Fruit fly (Drosophila melanogaster) whole organism, pupa: ENCODE data around the gene CG34305.

Experiments
- CG10348 ChIP-seq: fragments of 200-800 bp; sonication (Bioruptor generic); IDR thresholded peaks from 2 replicates; pipeline ENCODE4 v1.3.6; 2022; ENCODE audit warnings: missing biosample characterization, missing genetic modification characterization
- CG12605 ChIP-seq: fragments of 200-800 bp; sonication (Bioruptor generic); IDR thresholded peaks from 2 replicates; pipeline ENCODE4 v1.3.6; 2022; ENCODE audit warnings: missing biosample characterization, missing genetic modification characterization
- CG13204 ChIP-seq: fragments of 200-800 bp; sonication (Bioruptor generic); optimal IDR thresholded peaks from 2 replicates; lab custom pipeline; 2018; ENCODE audit warnings: missing biosample characterization, mild to moderate bottlenecking, missing genetic modification characterization, moderate library complexity
- CG14655 ChIP-seq: fragments of 200-800 bp; sonication (Bioruptor generic); optimal IDR thresholded peaks from 3 replicates; lab custom pipeline; 2017; ENCODE audit warnings: mild to moderate bottlenecking, missing biosample characterization, missing genetic modification reagents, missing genetic modification characterization
- CG15710 ChIP-seq: fragments of 200-800 bp; sonication (Bioruptor generic); optimal IDR thresholded peaks from 2 replicates; lab custom pipeline; 2018; ENCODE audit warnings: missing biosample characterization, mild to moderate bottlenecking, missing genetic modification characterization, moderate library complexity
- CG17806 ChIP-seq: fragments of 200-800 bp; sonication (Bioruptor generic); optimal IDR thresholded peaks from 2 replicates; lab custom pipeline; 2018; ENCODE audit warnings: missing biosample characterization, mild to moderate bottlenecking, missing genetic modification characterization, moderate library complexity
- CG32121 ChIP-seq: fragments of 200-800 bp; sonication (Bioruptor generic); IDR thresholded peaks from 2 replicates; pipeline ENCODE4 v1.3.6; 2022; ENCODE audit warnings: missing biosample characterization, missing genetic modification characterization
- CG34367 ChIP-seq: fragments of 200-800 bp; sonication (Bioruptor generic); optimal IDR thresholded peaks from 2 replicates; lab custom pipeline; 2018; ENCODE audit warnings: missing biosample characterization, mild to moderate bottlenecking, missing genetic modification characterization
- CG4496 ChIP-seq: fragments of 200-800 bp; sonication (Bioruptor generic); IDR thresholded peaks from 3 replicates; pipeline ENCODE4 v1.3.6; 2022; ENCODE audit warnings: missing biosample characterization, missing genetic modification characterization
- CG8159 ChIP-seq: fragments of 200-800 bp; sonication (Bioruptor generic); optimal IDR thresholded peaks from 3 replicates; lab custom pipeline; 2018; ENCODE audit warnings: missing biosample characterization, mild to moderate bottlenecking, missing genetic modification characterization, moderate library complexity
- CG8301 ChIP-seq: fragments of 200-800 bp; sonication (Bioruptor generic); optimal IDR thresholded peaks from 2 replicates; lab custom pipeline; 2018; ENCODE audit warnings: missing biosample characterization, mild to moderate bottlenecking, missing genetic modification characterization
- CG9948 ChIP-seq: fragments of 200-800 bp; sonication (Bioruptor generic); optimal IDR thresholded peaks from 2 replicates; lab custom pipeline; 2018; ENCODE audit warnings: missing biosample characterization, mild to moderate bottlenecking, missing genetic modification characterization, moderate library complexity
- D1 ChIP-seq: fragments of 200-800 bp; sonication (Bioruptor generic); optimal IDR thresholded peaks from 2 replicates; lab custom pipeline; 2018; ENCODE audit warnings: missing biosample characterization, mild to moderate bottlenecking, missing genetic modification characterization, moderate library complexity
- EcR ChIP-seq: fragments of 200-800 bp; sonication (Bioruptor generic); optimal IDR thresholded peaks from 3 replicates; lab custom pipeline; 2019; ENCODE audit warnings: missing biosample characterization, missing genetic modification characterization, mild to moderate bottlenecking, moderate library complexity, missing genetic modification reagents
- Ets98B ChIP-seq: fragments of 200-800 bp; sonication (Bioruptor generic); IDR thresholded peaks from 2 replicates; pipeline ENCODE4 v1.3.6; 2022; ENCODE audit warnings: missing biosample characterization, missing genetic modification characterization
- Pif1A ChIP-seq: fragments of 200-800 bp; sonication (Bioruptor generic); optimal IDR thresholded peaks from 3 replicates; lab custom pipeline; 2016; ENCODE audit warnings: missing biosample characterization, missing genetic modification characterization
- Pif1B ChIP-seq: fragments of 200-800 bp; sonication (Bioruptor generic); optimal IDR thresholded peaks from 3 replicates; lab custom pipeline; 2016; ENCODE audit warnings: missing biosample characterization, missing genetic modification characterization
- Snoo ChIP-seq: fragments of 200-800 bp; sonication (Bioruptor generic); optimal IDR thresholded peaks from 3 replicates; lab custom pipeline; 2017; ENCODE audit warnings: missing biosample characterization, mild to moderate bottlenecking, missing genetic modification characterization, inconsistent platforms
- fd96Ca ChIP-seq: fragments of 200-800 bp; sonication (Bioruptor generic); IDR thresholded peaks from 3 replicates; pipeline ENCODE4 v1.3.6; 2022; ENCODE audit warnings: missing biosample characterization, missing genetic modification characterization
- gl ChIP-seq: fragments of 200-800 bp; sonication (Bioruptor generic); optimal IDR thresholded peaks from 2 replicates; lab custom pipeline; 2018; ENCODE audit warnings: missing biosample characterization, mild to moderate bottlenecking, missing genetic modification characterization
- rn ChIP-seq: fragments of 200-800 bp; sonication (Bioruptor generic); IDR thresholded peaks from 2 replicates; pipeline ENCODE4 v1.3.6; 2022; ENCODE audit warnings: missing biosample characterization, missing genetic modification characterization

CG34305 gene

DNA sequence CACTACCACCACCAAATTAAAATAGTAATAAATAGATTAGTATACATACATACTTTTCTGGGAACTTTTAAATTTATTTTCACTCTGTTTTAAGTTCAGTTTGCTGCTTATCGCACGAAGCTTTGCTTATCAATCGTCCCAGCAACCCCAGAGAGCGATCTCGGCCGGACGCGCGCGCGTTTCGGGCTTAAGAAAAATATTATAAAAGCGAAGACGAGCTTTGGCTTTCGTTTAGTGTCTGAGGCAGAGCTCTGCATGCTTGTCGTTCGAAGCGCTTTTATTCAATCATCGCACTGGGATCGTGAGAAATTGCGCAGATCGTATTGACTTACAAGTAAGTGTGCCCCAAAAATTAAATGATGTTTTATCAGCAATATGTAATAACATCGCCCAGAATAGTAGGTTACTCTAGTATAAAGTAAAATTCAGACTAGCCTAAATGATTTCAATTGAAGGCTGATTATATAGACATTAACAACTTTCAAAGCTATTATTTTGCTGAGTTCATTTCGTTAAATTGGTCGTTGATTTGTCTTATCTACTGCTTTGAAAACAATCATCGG is 7.9 kb downstream of the CG34305 start, which contains the start of gene Gel:
Gel (plus strand) TSS at position 227 of the 563 bp plus-strand sequence.
- no peak for TF ChIP-seq Ets98B (GFP tag; lab: Robert Waterston, UW)
- no peak for TF ChIP-seq CG14655
- no peak for TF ChIP-seq CG10348 (GFP tag; lab: Robert Waterston, UW)
- TF ChIP-seq CG32121: no peak
- no peak for TF ChIP-seq CG4496 (GFP tag; lab: Robert Waterston, UW)
- TF ChIP-seq CG17806 (tag; lab: Kevin White, UChicago): no peak
- TF ChIP-seq CG15710 (tag; lab: Kevin White, UChicago): no peak
- TF ChIP-seq CG8159 (tag; lab: Kevin White, UChicago): no peak
- no peak for TF ChIP-seq CG9948 (tag; lab: Kevin White, UChicago)
- no peak for TF ChIP-seq fd96Ca (GFP tag; lab: Robert Waterston, UW)
- TF ChIP-seq CG13204 (GFP tag; lab: Kevin White, UChicago): no peak
- TF ChIP-seq gl (tag; lab: Kevin White, UChicago): no peak
- no peak for TF ChIP-seq D1 (tag; lab: Kevin White, UChicago)
- no peak for TF ChIP-seq rn (GFP tag; lab: Robert Waterston, UW)
- TF ChIP-seq EcR (GFP tag; lab: Kevin White, UChicago): no peak

- TF ChIP-seq CG17806 (tag; lab: Kevin White, UChicago) (no peak), CG13204 (GFP tag; lab: Kevin White, UChicago) (no peak), gl (tag; lab: Kevin White, UChicago) (no peak), CG8301 (tag; lab: Kevin White, UChicago) (no peak)
Observed at dm6 chr3R:4233018-4233385, 9.9 kb downstream of the CG34305 start, which contains the start of gene abs. Gene abs, plus strand, starts transcription at chr3R:4233047.

- TF ChIP-seq CG14655: no peak
- TF ChIP-seq CG15710 (tag; lab: Kevin White, UChicago): peak; percentile 6
- TF ChIP-seq Ets98B (GFP tag; lab: Robert Waterston, UW): no peak
- TF ChIP-seq CG8159 (tag; lab: Kevin White, UChicago): peak; percentile 1
- TF ChIP-seq, all 21 proteins: peak for 2
Observed at dm6 chr3R:4232139-4233017, 10.6 kb downstream of the CG34305 start, which contains the start of gene CG14641. Gene CG14641, minus strand, starts transcription at chr3R:4232342.

- TF ChIP-seq D1 (tag; lab: Kevin White, UChicago) (peak; percentile 59), Pif1A (GFP tag; lab: Kevin White, UChicago) (no peak), gl (tag; lab: Kevin White, UChicago) (peak; percentile 35), CG15710 (tag; lab: Kevin White, UChicago) (peak; percentile 80), CG10348 (GFP tag; lab: Robert Waterston, UW) (no peak), CG34367 (tag; lab: Kevin White, UChicago) (peak; percentile 50), Ets98B (GFP tag; lab: Robert Waterston, UW) (peak; percentile 79), CG17806 (tag; lab: Kevin White, UChicago) (peak; percentile 79), Snoo (peak; percentile 80), CG32121 (peak; percentile 77), CG14655 (no peak), CG9948 (tag; lab: Kevin White, UChicago) (peak; percentile 55), CG12605 (GFP tag; lab: Robert Waterston, UW) (peak; percentile 63), CG8301 (tag; lab: Kevin White, UChicago) (no peak), EcR (GFP tag; lab: Kevin White, UChicago) (no peak), fd96Ca (GFP tag; lab: Robert Waterston, UW) (no peak; the same call in 2 of the 3 replicates), rn (GFP tag; lab: Robert Waterston, UW) (no peak), CG8159 (tag; lab: Kevin White, UChicago) (peak; percentile 76), Pif1B (GFP tag; lab: Kevin White, UChicago) (peak; percentile 73), CG13204 (GFP tag; lab: Kevin White, UChicago) (peak; percentile 2), CG4496 (GFP tag; lab: Robert Waterston, UW) (peak; percentile 87)
Observed at dm6 chr3R:4229137-4229764, 13.7 kb downstream of the CG34305 start, which contains the start of gene DhpD. Gene DhpD, minus strand, starts transcription at chr3R:4229238.

- TF ChIP-seq CG13204 (GFP tag; lab: Kevin White, UChicago) (peak; percentile 61), EcR (GFP tag; lab: Kevin White, UChicago) (no peak)
- TF ChIP-seq, all 21 proteins: peak for 1
Observed at dm6 chr3R:4228426-4228825, 14.5 kb downstream of the CG34305 start.

DNA sequence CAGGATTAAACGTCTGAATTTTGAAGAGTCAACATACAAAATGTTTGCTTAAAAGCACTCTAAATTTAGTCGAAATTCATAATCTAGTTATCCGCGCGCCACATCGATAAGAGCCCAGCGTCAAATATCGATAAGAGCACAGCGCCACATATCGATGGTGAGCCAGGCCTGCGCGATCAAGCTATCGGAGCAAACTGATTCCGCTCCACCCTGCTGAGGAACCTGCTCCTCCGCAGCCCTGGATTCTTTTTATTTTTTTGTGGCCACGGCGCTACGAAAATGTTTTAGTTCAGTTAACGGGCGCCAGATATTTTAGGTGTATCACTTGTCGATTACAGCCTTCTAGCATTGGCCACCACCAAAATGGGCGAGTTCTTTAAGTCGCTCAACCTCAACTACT is 22.2 kb downstream of the CG34305 start:
- no peak for TF ChIP-seq CG9948 (tag; lab: Kevin White, UChicago)
- no peak for TF ChIP-seq CG15710 (tag; lab: Kevin White, UChicago)
- TF ChIP-seq Pif1A (GFP tag; lab: Kevin White, UChicago): no peak
- TF ChIP-seq CG34367 (tag; lab: Kevin White, UChicago): no peak
- TF ChIP-seq CG14655: no peak
- TF ChIP-seq CG8301 (tag; lab: Kevin White, UChicago): no peak
- no peak for TF ChIP-seq rn (GFP tag; lab: Robert Waterston, UW)
- no peak for TF ChIP-seq EcR (GFP tag; lab: Kevin White, UChicago)
- peak; percentile 9; the same call in 1 of the 2 replicates for TF ChIP-seq CG32121
- no peak for TF ChIP-seq CG4496 (GFP tag; lab: Robert Waterston, UW)
- no peak for TF ChIP-seq Pif1B (GFP tag; lab: Kevin White, UChicago)
- TF ChIP-seq D1 (tag; lab: Kevin White, UChicago): no peak
- no peak for TF ChIP-seq CG10348 (GFP tag; lab: Robert Waterston, UW)
- TF ChIP-seq gl (tag; lab: Kevin White, UChicago): no peak
- TF ChIP-seq CG8159 (tag; lab: Kevin White, UChicago): no peak
- TF ChIP-seq fd96Ca (GFP tag; lab: Robert Waterston, UW): 0 out of 3 replicates have a peak, but pooled peaks have one; percentile 31
- no peak for TF ChIP-seq CG13204 (GFP tag; lab: Kevin White, UChicago)
- TF ChIP-seq Snoo: no peak
- no peak for TF ChIP-seq CG17806 (tag; lab: Kevin White, UChicago)
- 0 out of 2 replicates have a peak, but pooled peaks have one; percentile 9 for TF ChIP-seq CG12605 (GFP tag; lab: Robert Waterston, UW)
- peak; percentile 16; the same call in 1 of the 2 replicates for TF ChIP-seq Ets98B (GFP tag; lab: Robert Waterston, UW)
